Worm (Caenorhabditis elegans): ENCODE results near the gene med-1.
A peak's percentile ranks its signal among the peaks of the same experiment; 100 is the strongest.

Gene med-1

DNA sequence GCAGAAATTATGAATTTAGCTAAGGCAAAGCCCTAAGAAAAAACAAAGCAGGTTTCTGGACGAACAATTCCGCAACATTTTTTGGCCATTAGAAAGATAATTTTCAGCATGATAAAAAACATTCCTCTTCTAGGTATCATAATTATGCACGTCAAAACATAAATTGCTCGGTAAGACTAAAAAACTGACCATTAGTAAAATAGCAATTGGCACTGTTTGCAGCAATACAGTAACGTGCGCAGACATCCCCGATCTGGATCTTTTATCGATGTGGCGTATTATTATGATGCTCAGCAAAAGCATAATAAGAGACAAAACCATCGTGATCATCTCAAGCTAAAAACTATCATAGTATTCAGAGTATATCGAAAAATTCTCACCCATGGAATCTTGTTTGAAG lies 46.0 kb downstream of the med-1 start:
- TF ChIP-seq dao-5 (tag; optimal IDR thresholded peaks at IDR 0.05), result no peak
- no peak for TF ChIP-seq him-1 (tag; optimal IDR thresholded peaks at IDR 0.05)
- no peak for TF ChIP-seq W03F9.2 (tag; optimal IDR thresholded peaks at IDR 0.05)

DNA sequence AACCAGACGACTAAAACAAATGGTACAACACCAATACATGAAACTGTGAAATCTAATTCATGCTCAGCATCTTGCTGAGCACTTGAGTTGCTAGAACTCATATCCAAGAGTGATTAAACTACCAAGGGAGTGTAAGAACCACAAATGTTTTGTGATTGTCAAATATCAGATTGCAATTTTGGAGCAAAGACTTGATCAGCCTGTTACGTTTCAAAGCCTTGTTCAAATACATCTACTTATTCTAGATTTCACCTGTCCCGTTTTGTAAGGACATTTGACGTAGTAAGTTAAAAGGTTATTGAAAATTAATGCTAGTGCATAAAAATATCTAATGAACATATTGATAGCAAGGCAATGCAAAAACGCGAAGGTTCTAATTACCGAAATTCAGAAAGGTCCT lies 46.9 kb downstream of the med-1 start, which contains the start of gene F45E6.1:
TSS of gene F45E6.1 (minus strand) at position 101 of the 400 bp plus-strand sequence.
- TF ChIP-seq him-1 (tag; optimal IDR thresholded peaks at IDR 0.05) (no peak), dao-5 (tag; optimal IDR thresholded peaks at IDR 0.05) (no peak), W03F9.2 (tag; optimal IDR thresholded peaks at IDR 0.05) (no peak)

- TF ChIP-seq dao-5 (tag; optimal IDR thresholded peaks at IDR 0.05) (no peak), W03F9.2 (tag; optimal IDR thresholded peaks at IDR 0.05) (no peak), him-1 (tag; optimal IDR thresholded peaks at IDR 0.05) (no peak)
Measured at ce11 chrX:12478465-12478864, 48.1 kb downstream of the med-1 start.

DNA sequence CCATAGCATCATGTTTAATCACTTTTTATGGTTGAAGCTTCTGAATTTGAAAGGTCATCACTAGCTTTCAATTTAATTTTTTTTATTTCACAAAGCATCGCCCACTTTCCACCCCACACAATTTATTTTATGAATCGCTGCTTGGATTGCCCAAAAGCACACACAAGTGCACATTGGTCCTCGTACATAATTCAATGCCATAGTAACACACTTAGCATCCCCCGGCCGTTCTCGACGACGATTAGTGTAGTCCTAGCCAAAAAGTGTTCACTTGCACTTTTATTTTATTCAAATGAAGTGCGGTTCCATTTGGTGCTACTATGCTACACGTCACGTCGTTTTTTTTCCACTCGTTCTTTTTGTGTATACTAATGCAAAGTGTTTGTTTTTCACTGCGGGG lies 48.6 kb downstream of the med-1 start:
- TF ChIP-seq him-1 (tag; optimal IDR thresholded peaks at IDR 0.05) (no peak), W03F9.2 (tag; optimal IDR thresholded peaks at IDR 0.05) (no peak), dao-5 (tag; optimal IDR thresholded peaks at IDR 0.05) (no peak)

DNA sequence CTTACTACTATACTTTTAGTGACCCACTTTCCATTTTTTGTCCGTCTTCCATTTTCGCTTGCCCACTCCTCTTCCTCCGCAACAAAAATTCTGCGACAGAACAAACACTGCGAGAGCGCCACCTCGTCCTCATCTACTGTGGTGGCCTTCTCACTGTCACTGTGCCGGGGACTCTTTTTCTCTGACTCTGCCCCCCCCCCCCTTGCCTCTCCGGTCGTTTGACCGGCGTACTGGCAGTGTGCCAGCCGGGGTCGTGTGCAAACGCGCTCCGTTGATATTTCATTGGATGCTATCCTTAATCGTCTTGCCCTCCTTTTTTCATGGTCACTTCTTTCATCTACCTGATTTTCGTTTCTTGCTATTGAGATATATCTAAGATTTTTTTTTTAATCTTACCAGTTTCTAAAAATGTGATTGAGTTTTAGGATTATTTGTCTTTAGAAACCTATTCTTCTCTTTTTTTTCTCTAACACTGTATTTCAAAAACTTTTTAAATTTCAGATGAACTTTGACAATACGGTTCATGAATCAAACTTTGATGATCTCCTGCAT lies 50.1 kb downstream of the med-1 start, which contains the start of gene atf-6:
TSS of gene atf-6 (plus strand) at position 502 of the 552 bp plus-strand sequence.
- TF ChIP-seq him-1 (tag; optimal IDR thresholded peaks at IDR 0.05) (peak; percentile 57), dao-5 (tag; optimal IDR thresholded peaks at IDR 0.05) (peak; percentile 24), W03F9.2 (tag; optimal IDR thresholded peaks at IDR 0.05) (no peak)
